Worm (Caenorhabditis elegans) whole organism, L2 larva: ENCODE measurements around the gene gldi-1.

Experiments used
- R02D3.7 ChIP-seq: fragments of 150-350 bp; optimal IDR thresholded peaks from 2 replicates; lab custom pipeline; 2014; ENCODE audit warnings: missing biosample characterization, missing genetic modification characterization
- ZK546.5 ChIP-seq: sonication (generic microtip); optimal IDR thresholded peaks from 2 replicates; lab custom pipeline; 2017; ENCODE audit warnings: missing biosample characterization, missing genetic modification characterization
- ama-1 ChIP-seq: fragments of 150-350 bp; optimal IDR thresholded peaks from 2 replicates; lab custom pipeline; 2018; ENCODE audit warnings: inconsistent platforms
- ceh-16 ChIP-seq: fragments of 150-350 bp; optimal IDR thresholded peaks from 2 replicates; lab custom pipeline; 2014; ENCODE audit warnings: missing biosample characterization, missing genetic modification characterization
- ceh-82 ChIP-seq: fragments of 150-350 bp; optimal IDR thresholded peaks from 2 replicates; lab custom pipeline; 2014; ENCODE audit warnings: missing biosample characterization, missing genetic modification characterization
- crh-2 ChIP-seq: sonication (generic microtip); optimal IDR thresholded peaks from 2 replicates; lab custom pipeline; 2017; ENCODE audit warnings: missing biosample characterization, missing genetic modification characterization
- fos-1 ChIP-seq: fragments of 150-350 bp; optimal IDR thresholded peaks from 2 replicates; lab custom pipeline; 2014; ENCODE audit warnings: missing biosample characterization, missing genetic modification characterization
- lin-13 ChIP-seq: fragments of 150-350 bp; optimal IDR thresholded peaks from 2 replicates; lab custom pipeline; 2014; ENCODE audit warnings: missing biosample characterization, missing genetic modification reagents, missing genetic modification characterization
- lin-39 ChIP-seq: fragments of 150-350 bp; optimal IDR thresholded peaks from 2 replicates; lab custom pipeline; 2014; ENCODE audit warnings: missing biosample characterization, missing genetic modification reagents, missing genetic modification characterization
- lsy-2 ChIP-seq, 2 experiments: fragments of 150-350 bp in 1 of 2; sonication (generic microtip) in 1 of 2; optimal IDR thresholded peaks; 2 replicates each; lab custom pipeline; 2014 to 2017; ENCODE audit warnings: missing biosample characterization in 2 of 2, missing genetic modification characterization in 2 of 2
- nhr-21 ChIP-seq: fragments of 150-350 bp; optimal IDR thresholded peaks from 2 replicates; lab custom pipeline; 2014; ENCODE audit warnings: missing biosample characterization, missing genetic modification characterization
- nhr-77 ChIP-seq: fragments of 150-350 bp; optimal IDR thresholded peaks from 2 replicates; lab custom pipeline; 2014; ENCODE audit warnings: missing biosample characterization, missing genetic modification characterization
- skn-1 ChIP-seq: sonication (generic microtip); optimal IDR thresholded peaks from 2 replicates; lab custom pipeline; 2017; ENCODE audit warnings: missing biosample characterization, missing genetic modification characterization
- ztf-4 ChIP-seq: fragments of 150-350 bp; optimal IDR thresholded peaks from 2 replicates; lab custom pipeline; 2014; ENCODE audit warnings: missing biosample characterization, missing genetic modification characterization

DNA sequence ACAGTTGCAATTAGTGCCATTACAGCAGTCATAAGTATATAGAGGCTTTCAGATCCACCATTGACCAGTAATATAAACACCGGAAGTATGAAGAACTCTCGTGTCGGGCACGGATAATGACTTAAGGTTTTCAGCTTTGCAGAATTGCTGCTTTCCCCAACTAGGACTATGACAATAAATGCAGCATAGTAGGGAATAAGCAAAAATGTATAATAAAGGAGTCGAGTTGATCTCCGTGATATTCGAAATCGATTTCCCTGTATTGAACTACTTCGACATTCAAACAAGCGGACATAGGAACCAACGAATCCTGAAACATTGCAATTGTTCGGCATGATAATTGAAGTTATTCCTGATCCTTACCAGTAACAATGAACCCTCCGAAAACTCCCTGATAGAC, 24.4 kb upstream of the gldi-1 start:
- TF ChIP-seq ceh-16 (tag; lab: Kevin White, UChicago) (no peak), nhr-77 (tag; lab: Kevin White, UChicago) (no peak), skn-1 (tag; lab: Kevin White, UChicago) (no peak), lin-39 (tag; lab: Kevin White, UChicago) (no peak), ama-1 (lab: Kevin White, UChicago) (no peak), crh-2 (tag; lab: Kevin White, UChicago) (no peak), ceh-82 (tag; lab: Kevin White, UChicago) (no peak), lsy-2 (tag; optimal IDR thresholded peaks at IDR 0.05; lab: Kevin White, UChicago) (no peak), ztf-4 (tag; lab: Kevin White, UChicago) (no peak), nhr-21 (no peak), R02D3.7 (tag; lab: Kevin White, UChicago) (no peak), lin-13 (no peak), fos-1 (tag; lab: Kevin White, UChicago) (no peak), ZK546.5 (tag; lab: Kevin White, UChicago) (no peak)
